Worm (Caenorhabditis elegans) whole organism, L1 larva: ENCODE data around the gene algn-7.
"Not testable (repeated sequence)": the region's sequence is repeated elsewhere in the genome, so short reads cannot be mapped to it uniquely, and the experiment has no call there.

Experiments
- alr-1 ChIP-seq: fragments of 200-800 bp; sonication (Bioruptor generic); optimal IDR thresholded peaks from 2 replicates; lab custom pipeline; 2018; ENCODE audit warnings: borderline replicate concordance, mild to moderate bottlenecking, missing genetic modification characterization, missing compliant biosample characterization
- ama-1 ChIP-seq: fragments of 150-350 bp; optimal IDR thresholded peaks from 2 replicates; lab custom pipeline; 2014
- ceh-63 ChIP-seq: fragments of 200-800 bp; sonication (Bioruptor generic); optimal IDR thresholded peaks from 2 replicates; lab custom pipeline; 2018; ENCODE audit warnings: mild to moderate bottlenecking, missing genetic modification characterization, missing compliant biosample characterization
- dpl-1 ChIP-seq, 3 experiments: fragments of 150-350 bp in 2 of 3; sonication (generic microtip) in 1 of 3; optimal IDR thresholded peaks; 2 replicates each; lab custom pipeline; 2014 to 2017; ENCODE audit warnings: missing biosample characterization in 3 of 3, missing genetic modification characterization in 3 of 3, missing genetic modification reagents in 3 of 3
- ets-5 ChIP-seq: fragments of 200-800 bp; sonication (Bioruptor generic); IDR thresholded peaks from 2 replicates; pipeline ENCODE4 v1.3.6; 2022; ENCODE audit warnings: missing genetic modification characterization, missing compliant biosample characterization
- irx-1 ChIP-seq: sonication (generic microtip); optimal IDR thresholded peaks from 2 replicates; lab custom pipeline; 2016; ENCODE audit warnings: missing genetic modification characterization, missing compliant biosample characterization
- pax-3 ChIP-seq: fragments of 200-800 bp; sonication (Bioruptor generic); optimal IDR thresholded peaks from 2 replicates; lab custom pipeline; 2018; ENCODE audit warnings: mild to moderate bottlenecking, missing genetic modification characterization, moderate library complexity, missing compliant biosample characterization
- zag-1 ChIP-seq: fragments of 150-350 bp; optimal IDR thresholded peaks from 2 replicates; lab custom pipeline; 2014; ENCODE audit warnings: missing biosample characterization, missing genetic modification characterization

ce11 chrV:19948993-19949392 lies 14.9 kb upstream of the algn-7 start, which contains the start of gene tmed-4:
- not testable (repeated sequence) for TF ChIP-seq ets-5 (GFP tag; lab: Robert Waterston, UW); ceh-63; dpl-1 (GFP tag; optimal IDR thresholded peaks at IDR 0.05; lab: Kevin White, UChicago); alr-1 (tag; lab: Kevin White, UChicago); pax-3 (tag; lab: Kevin White, UChicago); ama-1 (lab: Kevin White, UChicago); irx-1; zag-1
